Worm (Caenorhabditis elegans): ENCODE measurements around the gene txt-2.

ce11 chrV:246097-246496 lies 5.8 kb upstream of the txt-2 start, which contains the start of gene kin-34:
- TF ChIP-seq T22C8.4 (GFP tag; IDR thresholded peaks at IDR 0.05) (no peak), ref-1 (GFP tag; conservative IDR thresholded peaks at IDR 0.05) (no peak), flt-1 (GFP tag; IDR thresholded peaks at IDR 0.05) (no peak), med-1 (GFP tag; optimal IDR thresholded peaks at IDR 0.05; ENCODE audit: insufficient read depth) (no peak), klf-2 (GFP tag; conservative IDR thresholded peaks at IDR 0.05) (no peak), ztf-23 (GFP tag; IDR thresholded peaks at IDR 0.05) (no peak), tab-1 (GFP tag; IDR thresholded peaks at IDR 0.05) (no peak)

All from whole organism, midembryonic.